Worm (Caenorhabditis elegans) whole organism, L4 larva: ENCODE results near the gene str-204.

Source experiments
- ceh-28 ChIP-seq: fragments of 150-350 bp; optimal IDR thresholded peaks from 2 replicates; lab custom pipeline; 2014; ENCODE audit warnings: missing biosample characterization, missing genetic modification reagents, missing genetic modification characterization
- hmg-1.1 ChIP-seq: fragments of 200-800 bp; sonication (Bioruptor generic); IDR thresholded peaks from 2 replicates; pipeline ENCODE4 v1.3.6; 2022; ENCODE audit warnings: missing genetic modification reagents, missing genetic modification characterization, missing compliant biosample characterization
- nhr-28 ChIP-seq: fragments of 150-350 bp; optimal IDR thresholded peaks from 2 replicates; lab custom pipeline; 2014; ENCODE audit warnings: missing biosample characterization, missing genetic modification characterization
- pqm-1 ChIP-seq: sonication (generic microtip); optimal IDR thresholded peaks from 2 replicates; lab custom pipeline; 2017; ENCODE audit warnings: missing biosample characterization, missing genetic modification characterization
- snpc-4 ChIP-seq: fragments of 150-350 bp; optimal IDR thresholded peaks from 2 replicates; lab custom pipeline; 2014; ENCODE audit warnings: missing biosample characterization, missing genetic modification characterization
- tra-1 ChIP-seq: fragments of 200-800 bp; sonication (Bioruptor generic); IDR thresholded peaks from 2 replicates; pipeline ENCODE4 v1.3.6; 2022; ENCODE audit warnings: missing genetic modification reagents, missing genetic modification characterization, missing compliant biosample characterization
- ztf-11 ChIP-seq: fragments of 150-350 bp; optimal IDR thresholded peaks from 2 replicates; lab custom pipeline; 2014; ENCODE audit warnings: missing biosample characterization, missing genetic modification characterization
- ztf-7 ChIP-seq: fragments of 150-350 bp; optimal IDR thresholded peaks from 2 replicates; lab custom pipeline; 2014; ENCODE audit warnings: missing biosample characterization, missing genetic modification characterization

ce11 chrV:7196037-7196436, 36.5 kb downstream of the str-204 start, which contains the start of gene attf-2:
- TF ChIP-seq pqm-1 (tag; lab: Kevin White, UChicago) (no peak), ztf-11 (tag; lab: Kevin White, UChicago) (no peak), snpc-4 (tag; lab: Kevin White, UChicago) (no peak), tra-1 (GFP tag; lab: Robert Waterston, UW) (no peak), nhr-28 (tag; lab: Kevin White, UChicago) (no peak), ztf-7 (no peak), hmg-1.1 (GFP tag; lab: Robert Waterston, UW) (no peak), ceh-28 (no peak)
